Worm (Caenorhabditis elegans) whole organism, midembryonic: Measurements from ENCODE around the gene C43D7.7.
A peak's percentile ranks its signal among the peaks of the same experiment; 100 is the strongest.
"Not testable (repeated sequence)": the region's sequence is repeated elsewhere in the genome, so short reads cannot be mapped to it uniquely, and the experiment has no call there.

Source experiments
- T22C8.4 ChIP-seq: fragments of 200-800 bp; sonication (Bioruptor generic); IDR thresholded peaks from 2 replicates; pipeline ENCODE4 v1.3.6; 2022; ENCODE audit warnings: missing genetic modification characterization, missing compliant biosample characterization
- cog-1 ChIP-seq: sonication (generic microtip); optimal IDR thresholded peaks from 2 replicates; lab custom pipeline; 2016; ENCODE audit warnings: missing genetic modification characterization, missing compliant biosample characterization
- flt-1 ChIP-seq: fragments of 200-800 bp; sonication (Bioruptor generic); IDR thresholded peaks from 2 replicates; pipeline ENCODE4 v1.3.6; 2022; ENCODE audit warnings: missing genetic modification characterization, missing compliant biosample characterization
- klf-2 ChIP-seq: fragments of 200-800 bp; sonication (Bioruptor generic); conservative IDR thresholded peaks from 2 replicates; pipeline ENCODE4 v1.3.6; 2022; ENCODE audit warnings: missing genetic modification reagents, missing genetic modification characterization, missing compliant biosample characterization
- med-1 ChIP-seq: sonication (generic microtip); optimal IDR thresholded peaks from 2 replicates; lab custom pipeline; 2017; ENCODE audit warnings: missing genetic modification characterization, mild to moderate bottlenecking, missing compliant biosample characterization, antibody characterized with exemption, missing genetic modification reagents; ENCODE audit not compliant: insufficient read depth
- ref-1 ChIP-seq: fragments of 200-800 bp; sonication (Bioruptor generic); conservative IDR thresholded peaks from 2 replicates; pipeline ENCODE4 v1.3.6; 2022; ENCODE audit warnings: missing genetic modification reagents, missing genetic modification characterization, missing compliant biosample characterization
- tab-1 ChIP-seq: fragments of 200-800 bp; sonication (Bioruptor generic); IDR thresholded peaks from 2 replicates; pipeline ENCODE4 v1.3.6; 2022; ENCODE audit warnings: missing genetic modification characterization, missing compliant biosample characterization
- ztf-23 ChIP-seq: fragments of 200-800 bp; sonication (Bioruptor generic); IDR thresholded peaks from 2 replicates; pipeline ENCODE4 v1.3.6; 2022; ENCODE audit warnings: missing genetic modification reagents, missing genetic modification characterization, missing compliant biosample characterization
- ztf-29 ChIP-seq: fragments of 200-800 bp; sonication (Bioruptor generic); IDR thresholded peaks from 2 replicates; pipeline ENCODE4 v1.3.6; 2022; ENCODE audit warnings: missing genetic modification reagents, missing genetic modification characterization, missing compliant biosample characterization

Gene C43D7.7

DNA sequence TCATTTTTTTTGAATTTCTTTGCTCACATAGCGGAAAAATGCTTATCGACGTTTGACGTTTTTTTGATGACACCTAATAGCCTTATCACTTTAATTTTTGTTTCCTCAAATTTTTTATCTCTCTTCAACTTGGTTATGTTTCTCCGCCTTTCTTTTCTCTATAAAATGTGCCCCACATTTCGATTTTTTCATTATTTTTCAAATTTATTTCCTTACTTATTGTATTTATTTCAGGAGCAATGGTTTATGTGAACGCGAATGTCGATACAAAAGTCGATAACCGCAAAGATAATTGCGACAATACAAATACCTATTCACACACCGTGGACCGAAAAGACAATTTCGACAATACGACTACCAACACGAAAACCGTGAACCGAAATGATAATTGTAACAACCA is 1.1 kb upstream of the C43D7.7 start, which contains the start of gene sdz-6:
Gene sdz-6, plus strand, starts transcription at position 229 of the 400 bp plus-strand sequence.
- TF ChIP-seq tab-1 (GFP tag; lab: Robert Waterston, UW), result no peak
- no peak for TF ChIP-seq ztf-29 (GFP tag; lab: Robert Waterston, UW)
- no peak for TF ChIP-seq T22C8.4 (GFP tag; lab: Robert Waterston, UW)
- no peak for TF ChIP-seq flt-1 (GFP tag; lab: Robert Waterston, UW)
- TF ChIP-seq med-1 (GFP tag; lab: Kevin White, UChicago), result no peak
- no peak for TF ChIP-seq cog-1 (tag; lab: Kevin White, UChicago)
- TF ChIP-seq ztf-23, result no peak
- TF ChIP-seq klf-2 (GFP tag; lab: Robert Waterston, UW), result no peak
- TF ChIP-seq ref-1, result no peak

DNA sequence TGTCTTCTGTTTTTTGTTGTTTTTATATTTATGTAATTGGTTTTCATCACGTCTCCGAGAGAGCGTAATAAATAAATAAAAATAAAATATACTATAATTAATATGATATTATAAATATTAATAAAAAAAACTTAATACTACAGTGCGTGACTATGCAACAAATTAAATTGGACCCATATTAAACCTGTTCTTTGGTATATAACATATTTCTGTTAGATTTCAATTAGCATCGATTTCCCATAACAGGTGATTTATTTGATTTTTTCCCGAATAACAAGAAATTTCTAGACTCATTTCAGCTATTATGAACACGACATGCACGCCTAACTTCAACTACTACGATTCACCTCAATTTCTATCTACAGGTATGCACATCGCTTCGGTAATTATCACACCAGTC is 2.3 kb downstream of the C43D7.7 start, which contains the start of gene srh-208:
Gene srh-208, plus strand, starts transcription at position 301 of the 400 bp plus-strand sequence.
- not testable (repeated sequence) for TF ChIP-seq ztf-23; klf-2 (GFP tag; lab: Robert Waterston, UW); T22C8.4 (GFP tag; lab: Robert Waterston, UW)

DNA sequence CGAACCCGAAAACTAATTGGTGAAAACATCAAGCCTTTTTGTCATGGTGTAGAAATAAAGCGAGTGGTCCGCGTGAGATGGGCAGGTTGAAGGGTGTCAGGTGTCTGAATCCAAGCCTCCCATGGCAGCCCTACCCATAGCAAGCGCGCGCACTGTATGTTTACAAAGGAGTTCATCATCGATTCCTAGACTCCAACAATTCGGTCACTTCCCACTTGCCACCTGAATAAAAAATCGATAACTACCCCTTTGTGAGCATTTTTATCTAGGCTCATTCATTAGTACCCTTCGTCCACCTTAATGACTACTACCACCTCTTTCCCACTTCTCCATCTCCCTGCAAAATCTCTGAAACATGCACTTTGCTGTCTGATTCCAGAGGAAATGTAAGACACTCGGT is 6.3 kb downstream of the C43D7.7 start, which contains the start of gene fbxb-64:
Gene fbxb-64, plus strand, starts transcription at position 301 of the 400 bp plus-strand sequence.
- TF ChIP-seq T22C8.4 (GFP tag; lab: Robert Waterston, UW), result 0 out of 2 replicates have a peak, but pooled peaks have one; percentile 33
- no peak for TF ChIP-seq klf-2 (GFP tag; lab: Robert Waterston, UW)
- TF ChIP-seq ref-1, result no peak

ce11 chrV:19311391-19311790 is 7.9 kb downstream of the C43D7.7 start, which contains the start of gene C43D7.8:
Gene C43D7.8 (minus strand): TSS chrV:19311491.
- TF ChIP-seq cog-1 (tag; lab: Kevin White, UChicago), result no peak
- TF ChIP-seq ztf-29 (GFP tag; lab: Robert Waterston, UW), result no peak
- TF ChIP-seq med-1 (GFP tag; lab: Kevin White, UChicago), result no peak
- TF ChIP-seq flt-1 (GFP tag; lab: Robert Waterston, UW), result no peak
- no peak for TF ChIP-seq tab-1 (GFP tag; lab: Robert Waterston, UW)
- TF ChIP-seq ref-1, result no peak
- no peak for TF ChIP-seq T22C8.4 (GFP tag; lab: Robert Waterston, UW)
- no peak for TF ChIP-seq klf-2 (GFP tag; lab: Robert Waterston, UW)
- no peak for TF ChIP-seq ztf-23

ce11 chrV:19309591-19309990 is 9.7 kb downstream of the C43D7.7 start, which contains the start of gene F55C9.11:
Gene F55C9.11 (minus strand): TSS chrV:19309691.
- no peak for TF ChIP-seq cog-1 (tag; lab: Kevin White, UChicago)
- peak; percentile 30; the same call in 1 of the 2 replicates for TF ChIP-seq T22C8.4 (GFP tag; lab: Robert Waterston, UW)

- TF ChIP-seq flt-1 (GFP tag; lab: Robert Waterston, UW) (no peak), ref-1 (no peak), T22C8.4 (GFP tag; lab: Robert Waterston, UW) (no peak), cog-1 (tag; lab: Kevin White, UChicago) (no peak), ztf-23 (no peak), klf-2 (GFP tag; lab: Robert Waterston, UW) (no peak), med-1 (GFP tag; lab: Kevin White, UChicago) (no peak), tab-1 (GFP tag; lab: Robert Waterston, UW) (no peak), ztf-29 (GFP tag; lab: Robert Waterston, UW) (no peak)
These were observed 11.2 kb downstream of the C43D7.7 start for ce11 chrV:19308137-19308536.

ce11 chrV:19306906-19307305 is 12.4 kb downstream of the C43D7.7 start, which contains the start of gene F55C9.15:
Gene F55C9.15 (minus strand): TSS chrV:19307006.
- TF ChIP-seq flt-1 (GFP tag; lab: Robert Waterston, UW), result no peak
- TF ChIP-seq ref-1, result no peak
- no peak for TF ChIP-seq T22C8.4 (GFP tag; lab: Robert Waterston, UW)
- no peak for TF ChIP-seq tab-1 (GFP tag; lab: Robert Waterston, UW)
- TF ChIP-seq ztf-29 (GFP tag; lab: Robert Waterston, UW), result no peak
- no peak for TF ChIP-seq med-1 (GFP tag; lab: Kevin White, UChicago)
- TF ChIP-seq cog-1 (tag; lab: Kevin White, UChicago), result no peak
- no peak for TF ChIP-seq klf-2 (GFP tag; lab: Robert Waterston, UW)
- TF ChIP-seq ztf-23, result no peak

DNA sequence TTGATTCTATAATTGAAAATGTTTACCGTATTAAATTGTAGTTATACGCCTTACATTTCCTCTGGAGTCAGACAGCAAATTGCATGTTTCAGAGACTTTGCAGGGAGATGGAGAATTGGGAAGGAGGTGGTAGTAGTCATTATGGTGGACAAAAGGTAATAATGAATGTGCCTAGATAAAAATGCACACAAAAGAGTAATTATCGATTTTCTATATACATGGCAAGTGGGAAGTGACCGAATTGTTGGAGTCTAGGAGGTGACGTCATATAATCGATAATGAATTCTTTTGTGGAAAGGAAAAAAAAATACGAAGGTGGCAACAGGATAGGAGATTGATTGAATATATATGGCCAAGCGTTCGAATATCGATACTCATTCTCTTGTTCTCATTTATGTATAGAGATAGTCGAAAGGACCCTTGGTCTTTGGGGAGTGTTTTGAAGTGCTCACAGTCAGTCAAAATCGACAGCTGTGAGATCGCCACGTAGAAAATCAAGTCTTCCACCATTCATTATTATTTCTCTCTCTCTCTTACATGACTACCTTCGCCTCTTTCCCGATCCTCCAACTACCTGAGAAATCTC is 15.6 kb downstream of the C43D7.7 start, which contains the start of the genes fbxb-63 and fbxb-61:
Gene fbxb-63, minus strand, starts transcription at position 142 of the 586 bp plus-strand sequence.
Gene fbxb-61, plus strand, starts transcription at position 536 of the 586 bp plus-strand sequence.
- no peak for TF ChIP-seq cog-1 (tag; lab: Kevin White, UChicago)
- peak; percentile 63; the same call in 1 of the 2 replicates for TF ChIP-seq T22C8.4 (GFP tag; lab: Robert Waterston, UW)
- no peak for TF ChIP-seq klf-2 (GFP tag; lab: Robert Waterston, UW)
- no peak for TF ChIP-seq ztf-23
- TF ChIP-seq med-1 (GFP tag; lab: Kevin White, UChicago), result no peak
- no peak for TF ChIP-seq ref-1

DNA sequence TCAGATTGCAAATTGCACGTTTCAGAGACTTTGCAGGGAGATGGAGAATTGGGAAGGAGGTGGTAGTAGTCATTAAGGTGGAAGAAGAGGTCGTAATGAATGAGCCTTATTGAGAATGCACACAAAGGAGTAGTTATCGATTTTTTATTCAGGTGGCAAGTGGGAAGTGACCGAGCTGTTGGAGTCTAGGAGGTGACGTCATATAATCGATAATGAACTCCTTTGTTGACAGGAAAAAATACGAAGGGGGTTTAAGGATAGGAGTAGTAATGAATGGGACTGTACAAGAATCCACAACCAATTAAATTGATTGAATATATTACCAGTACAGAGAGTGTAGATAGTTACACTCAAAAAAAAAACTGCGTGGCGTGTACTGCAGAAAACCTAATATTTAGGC is 17.4 kb downstream of the C43D7.7 start, which contains the start of gene fbxb-62:
Gene fbxb-62, minus strand, starts transcription at position 101 of the 400 bp plus-strand sequence.
- TF ChIP-seq T22C8.4 (GFP tag; lab: Robert Waterston, UW) (0 out of 2 replicates have a peak, but pooled peaks have one; percentile 29), med-1 (GFP tag; lab: Kevin White, UChicago) (no peak), tab-1 (GFP tag; lab: Robert Waterston, UW) (no peak), ref-1 (no peak), klf-2 (GFP tag; lab: Robert Waterston, UW) (no peak), flt-1 (GFP tag; lab: Robert Waterston, UW) (no peak), cog-1 (tag; lab: Kevin White, UChicago) (no peak), ztf-23 (no peak)
